Worm (Caenorhabditis elegans) whole organism, late embryonic: ENCODE data around the gene ptpn-22.

Source experiments
- C08G9.2 ChIP-seq: sonication (generic microtip); optimal IDR thresholded peaks from 2 replicates; lab custom pipeline; 2016; ENCODE audit warnings: mild to moderate bottlenecking, missing genetic modification characterization, moderate library complexity, missing compliant biosample characterization
- K02D7.2 ChIP-seq: sonication (generic microtip); optimal IDR thresholded peaks from 2 replicates; lab custom pipeline; 2017; ENCODE audit warnings: mild to moderate bottlenecking, missing genetic modification characterization, missing compliant biosample characterization
- K09A11.1 ChIP-seq: sonication (generic microtip); optimal IDR thresholded peaks from 2 replicates; lab custom pipeline; 2017; ENCODE audit warnings: antibody characterized with exemption, mild to moderate bottlenecking, missing genetic modification characterization, missing compliant biosample characterization; ENCODE audit not compliant: insufficient read depth
- T23F11.4 ChIP-seq: fragments of 200-800 bp; sonication (Bioruptor generic); optimal IDR thresholded peaks from 2 replicates; lab custom pipeline; 2018; ENCODE audit warnings: mild to moderate bottlenecking, missing genetic modification characterization, missing compliant biosample characterization
- Y22D7AL.16 ChIP-seq: sonication (generic microtip); optimal IDR thresholded peaks from 2 replicates; lab custom pipeline; 2016; ENCODE audit warnings: missing genetic modification characterization, missing compliant biosample characterization
- ama-1 ChIP-seq: fragments of 150-350 bp; optimal IDR thresholded peaks from 2 replicates; lab custom pipeline; 2014
- ceh-14 ChIP-seq: sonication (generic microtip); optimal IDR thresholded peaks from 2 replicates; lab custom pipeline; 2016; ENCODE audit warnings: missing genotype, missing genetic modification characterization, missing compliant biosample characterization
- ceh-18 ChIP-seq: sonication (generic microtip); optimal IDR thresholded peaks from 2 replicates; lab custom pipeline; 2016; ENCODE audit warnings: missing genetic modification characterization, missing compliant biosample characterization
- ceh-19 ChIP-seq: fragments of 200-800 bp; sonication (Bioruptor generic); optimal IDR thresholded peaks from 2 replicates; lab custom pipeline; 2018; ENCODE audit warnings: mild to moderate bottlenecking, missing genetic modification characterization, missing compliant biosample characterization
- ceh-2 ChIP-seq: sonication (generic microtip); optimal IDR thresholded peaks from 2 replicates; lab custom pipeline; 2016; ENCODE audit warnings: missing genotype, missing genetic modification characterization, missing compliant biosample characterization
- ceh-22 ChIP-seq: sonication (generic microtip); optimal IDR thresholded peaks from 2 replicates; lab custom pipeline; 2017; ENCODE audit warnings: missing biosample characterization, missing genetic modification characterization
- ceh-24 ChIP-seq: sonication (generic microtip); optimal IDR thresholded peaks from 2 replicates; lab custom pipeline; 2016; ENCODE audit warnings: mild to moderate bottlenecking, missing genetic modification characterization, missing compliant biosample characterization
- ceh-31 ChIP-seq: sonication (generic microtip); optimal IDR thresholded peaks from 2 replicates; lab custom pipeline; 2016; ENCODE audit warnings: missing genetic modification characterization, missing compliant biosample characterization
- ceh-45 ChIP-seq: fragments of 200-800 bp; sonication (Bioruptor generic); IDR thresholded peaks from 2 replicates; pipeline ENCODE4 v1.3.6; 2022; ENCODE audit warnings: missing genetic modification reagents, missing genetic modification characterization, missing compliant biosample characterization
- ceh-48 ChIP-seq: sonication (generic microtip); optimal IDR thresholded peaks from 2 replicates; lab custom pipeline; 2016; ENCODE audit warnings: missing genetic modification characterization, inconsistent platforms, missing compliant biosample characterization
- ceh-6 ChIP-seq: fragments of 200-800 bp; sonication (Bioruptor generic); optimal IDR thresholded peaks from 2 replicates; lab custom pipeline; 2018; ENCODE audit warnings: mild to moderate bottlenecking, missing genetic modification characterization, missing compliant biosample characterization
- ceh-9 ChIP-seq: sonication (generic microtip); optimal IDR thresholded peaks from 2 replicates; lab custom pipeline; 2016; ENCODE audit warnings: mild to moderate bottlenecking, missing genetic modification characterization, inconsistent platforms, missing compliant biosample characterization
- che-1 ChIP-seq: sonication (generic microtip); optimal IDR thresholded peaks from 2 replicates; lab custom pipeline; 2016; ENCODE audit warnings: mild to moderate bottlenecking, missing genetic modification characterization, missing compliant biosample characterization
- elt-2 ChIP-seq: sonication (generic microtip); optimal IDR thresholded peaks from 2 replicates; lab custom pipeline; 2016; ENCODE audit warnings: missing genetic modification reagents, missing genetic modification characterization, missing compliant biosample characterization
- ets-4 ChIP-seq: sonication (generic microtip); optimal IDR thresholded peaks from 2 replicates; lab custom pipeline; 2016; ENCODE audit warnings: missing genetic modification characterization, missing compliant biosample characterization
- fax-1 ChIP-seq: sonication (generic microtip); optimal IDR thresholded peaks from 2 replicates; lab custom pipeline; 2016; ENCODE audit warnings: missing genotype, missing genetic modification characterization, missing compliant biosample characterization
- fkh-10 ChIP-seq: fragments of 150-350 bp; optimal IDR thresholded peaks from 2 replicates; lab custom pipeline; 2014; ENCODE audit warnings: missing biosample characterization, missing genetic modification reagents, missing genetic modification characterization
- fkh-6 ChIP-seq: sonication (generic microtip); optimal IDR thresholded peaks from 2 replicates; lab custom pipeline; 2016; ENCODE audit warnings: missing genetic modification characterization, missing compliant biosample characterization
- gmeb-2 ChIP-seq: sonication (generic microtip); optimal IDR thresholded peaks from 2 replicates; lab custom pipeline; 2016; ENCODE audit warnings: missing genetic modification characterization, inconsistent platforms, missing compliant biosample characterization
- hlh-13 ChIP-seq: fragments of 200-800 bp; sonication (Bioruptor generic); optimal IDR thresholded peaks from 2 replicates; lab custom pipeline; 2018; ENCODE audit warnings: mild to moderate bottlenecking, missing genetic modification characterization, missing compliant biosample characterization
- hlh-30 ChIP-seq: sonication (generic microtip); optimal IDR thresholded peaks from 2 replicates; lab custom pipeline; 2017; ENCODE audit warnings: antibody characterized with exemption, missing genetic modification characterization, missing compliant biosample characterization; ENCODE audit not compliant: insufficient read depth
- lim-6 ChIP-seq: sonication (generic microtip); optimal IDR thresholded peaks from 2 replicates; lab custom pipeline; 2016; ENCODE audit warnings: missing genetic modification characterization, missing compliant biosample characterization
- nfya-1 ChIP-seq: sonication (generic microtip); optimal IDR thresholded peaks from 2 replicates; lab custom pipeline; 2017; ENCODE audit warnings: missing genetic modification characterization, mild to moderate bottlenecking, missing compliant biosample characterization, antibody characterized with exemption, moderate library complexity
- nhr-11 ChIP-seq: fragments of 150-350 bp; optimal IDR thresholded peaks from 2 replicates; lab custom pipeline; 2014; ENCODE audit warnings: missing biosample characterization, missing genetic modification characterization
- nhr-232 ChIP-seq: sonication (generic microtip); optimal IDR thresholded peaks from 2 replicates; lab custom pipeline; 2016; ENCODE audit warnings: missing genetic modification characterization, missing compliant biosample characterization
- npax-4 ChIP-seq: sonication (generic microtip); optimal IDR thresholded peaks from 2 replicates; lab custom pipeline; 2016; ENCODE audit warnings: missing genetic modification characterization, missing compliant biosample characterization
- pax-1 ChIP-seq: fragments of 150-350 bp; optimal IDR thresholded peaks from 2 replicates; lab custom pipeline; 2014; ENCODE audit warnings: missing biosample characterization, missing genetic modification characterization
- pha-2 ChIP-seq: sonication (generic microtip); optimal IDR thresholded peaks from 2 replicates; lab custom pipeline; 2017; ENCODE audit warnings: mild to moderate bottlenecking, missing genetic modification characterization, missing compliant biosample characterization
- pha-4 ChIP-seq: fragments of 150-350 bp; optimal IDR thresholded peaks from 2 replicates; lab custom pipeline; 2018; ENCODE audit warnings: missing biosample characterization, missing genetic modification reagents, missing genetic modification characterization
- pqm-1 ChIP-seq: sonication (generic microtip); optimal IDR thresholded peaks from 2 replicates; lab custom pipeline; 2016; ENCODE audit warnings: missing genetic modification characterization, missing compliant biosample characterization
- ref-2 ChIP-seq: sonication (generic microtip); optimal IDR thresholded peaks from 2 replicates; lab custom pipeline; 2016; ENCODE audit warnings: missing genetic modification characterization, missing compliant biosample characterization
- rnt-1 ChIP-seq: sonication (generic microtip); optimal IDR thresholded peaks from 2 replicates; lab custom pipeline; 2016; ENCODE audit warnings: missing genetic modification characterization, missing compliant biosample characterization
- syd-9 ChIP-seq: sonication (generic microtip); optimal IDR thresholded peaks from 2 replicates; lab custom pipeline; 2016; ENCODE audit warnings: mild to moderate bottlenecking, missing genetic modification characterization, moderate library complexity, missing compliant biosample characterization
- tbx-2 ChIP-seq: sonication (generic microtip); optimal IDR thresholded peaks from 2 replicates; lab custom pipeline; 2016; ENCODE audit warnings: missing genetic modification characterization, missing compliant biosample characterization
- unc-3 ChIP-seq, 2 experiments: fragments of 200-800 bp in 1 of 2; sonication (Bioruptor generic) in 1 of 2; sonication (generic microtip) in 1 of 2; conservative IDR thresholded peaks in 1 of 2; optimal IDR thresholded peaks in 1 of 2; 2 replicates each; pipeline versions ENCODE4 v1.3.6 to Lab custom; 2016 to 2022; ENCODE audit warnings: missing compliant biosample characterization in 2 of 2, missing genetic modification characterization in 2 of 2, missing genetic modification reagents in 1 of 2
- unc-55 ChIP-seq: sonication (generic microtip); optimal IDR thresholded peaks from 2 replicates; lab custom pipeline; 2017; ENCODE audit warnings: missing biosample characterization, missing genetic modification reagents, missing genetic modification characterization
- unc-86 ChIP-seq: sonication (generic microtip); optimal IDR thresholded peaks from 2 replicates; lab custom pipeline; 2016; ENCODE audit warnings: missing genetic modification characterization, missing compliant biosample characterization
- zip-5 ChIP-seq: sonication (generic microtip); optimal IDR thresholded peaks from 2 replicates; lab custom pipeline; 2016; ENCODE audit warnings: missing genetic modification characterization, missing compliant biosample characterization

The ptpn-22 gene

ce11 chrIV:1727538-1728072 lies 12.5 kb downstream of the ptpn-22 start:
- peak; percentile 76 for TF ChIP-seq ceh-48
- TF ChIP-seq C08G9.2 = no peak

ce11 chrIV:1725888-1726287 lies 14.2 kb downstream of the ptpn-22 start, which contains the start of gene K08D12.8:
K08D12.8 (plus strand) TSS chrIV:1726188.
- no peak for TF ChIP-seq nhr-11 (tag; lab: Kevin White, UChicago)
- TF ChIP-seq fkh-10 (GFP tag; lab: Kevin White, UChicago) = no peak
- no peak for TF ChIP-seq syd-9 (tag; lab: Kevin White, UChicago)
- no peak for TF ChIP-seq nfya-1 (tag; lab: Kevin White, UChicago)
- no peak for TF ChIP-seq ceh-14 (tag; lab: Kevin White, UChicago)
- no peak for TF ChIP-seq pax-1 (tag; lab: Kevin White, UChicago)
- no peak for TF ChIP-seq ama-1 (lab: Kevin White, UChicago)
- TF ChIP-seq Y22D7AL.16 (tag; lab: Kevin White, UChicago) = no peak
- TF ChIP-seq ceh-9 = no peak
- no peak for TF ChIP-seq zip-5 (tag; lab: Kevin White, UChicago)

DNA sequence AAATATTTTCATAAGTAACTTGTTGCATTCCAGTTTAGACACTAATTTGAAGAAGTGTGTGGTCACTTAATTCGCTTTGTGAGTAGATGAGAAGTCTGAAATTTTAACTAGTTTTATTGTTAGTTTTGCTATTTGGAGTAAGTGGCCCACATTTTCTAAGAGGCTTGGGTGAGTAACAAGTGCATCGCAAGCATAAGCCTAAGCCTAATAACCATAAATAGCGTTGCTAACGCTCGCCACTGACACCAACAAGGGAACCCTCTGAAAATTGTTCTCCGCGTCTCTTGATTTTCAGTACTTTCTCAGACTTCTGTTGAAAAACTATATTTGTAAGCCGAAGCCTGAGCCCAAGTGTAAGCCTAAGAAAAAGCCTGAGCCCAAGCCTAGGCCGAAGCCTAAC lies 15.8 kb downstream of the ptpn-22 start, which contains the start of gene epic-3:
epic-3 (minus strand) TSS at position 101 of the 400 bp plus-strand sequence.
- TF ChIP-seq ref-2 (no peak), syd-9 (tag; lab: Kevin White, UChicago) (no peak), ceh-31 (no peak), ceh-18 (tag; lab: Kevin White, UChicago) (no peak), fax-1 (tag; lab: Kevin White, UChicago) (no peak), pha-4 (no peak), ets-4 (tag; lab: Kevin White, UChicago) (no peak), unc-86 (tag; lab: Kevin White, UChicago) (no peak), hlh-30 (tag; lab: Kevin White, UChicago) (no peak), C08G9.2 (no peak), ceh-2 (tag; lab: Kevin White, UChicago) (no peak), unc-55 (no peak), hlh-13 (no peak)
- TF ChIP-seq, all 69 proteins: peak for 0

DNA sequence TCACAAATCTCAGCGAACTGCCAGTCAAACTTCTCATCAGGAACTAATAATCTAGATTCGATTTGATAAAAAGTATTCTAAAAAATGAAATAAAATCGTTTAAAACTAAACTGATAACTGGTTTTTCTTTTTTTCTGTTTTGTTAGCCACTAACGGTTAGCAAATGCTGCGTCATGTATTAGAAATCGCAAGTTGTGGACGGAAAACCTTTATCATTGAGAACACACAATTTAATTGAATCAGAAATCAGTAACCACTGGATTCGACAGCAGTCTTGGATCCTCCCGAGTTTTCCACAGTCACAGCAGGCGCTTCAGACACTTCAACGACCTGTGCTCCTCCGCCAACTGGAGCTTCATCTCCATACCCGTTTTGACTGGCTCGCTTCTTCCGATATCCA lies 17.1 kb downstream of the ptpn-22 start:
- TF ChIP-seq ceh-48 (no peak), hlh-30 (tag; lab: Kevin White, UChicago) (no peak), fkh-10 (GFP tag; lab: Kevin White, UChicago) (no peak), rnt-1 (tag; lab: Kevin White, UChicago) (no peak), syd-9 (tag; lab: Kevin White, UChicago) (no peak), unc-55 (no peak), elt-2 (tag; lab: Kevin White, UChicago) (no peak), nhr-11 (tag; lab: Kevin White, UChicago) (no peak), K02D7.2 (tag; lab: Kevin White, UChicago) (no peak), T23F11.4 (no peak), ceh-22 (no peak), K09A11.1 (tag; lab: Kevin White, UChicago) (no peak)

ce11 chrIV:1721610-1722009 lies 18.5 kb downstream of the ptpn-22 start:
- TF ChIP-seq fkh-6 = no peak
- no peak for TF ChIP-seq ceh-45
- no peak for TF ChIP-seq ceh-6
- no peak for TF ChIP-seq unc-3 (GFP tag; conservative IDR thresholded peaks at IDR 0.05; lab: Robert Waterston, UW)
- no peak for TF ChIP-seq unc-3 (tag; optimal IDR thresholded peaks at IDR 0.05; lab: Kevin White, UChicago)
- no peak for TF ChIP-seq npax-4 (tag; lab: Kevin White, UChicago)
- no peak for TF ChIP-seq nhr-232
- TF ChIP-seq hlh-30 (tag; lab: Kevin White, UChicago) = no peak
- no peak for TF ChIP-seq ceh-19 (GFP tag; lab: Kevin White, UChicago)
- TF ChIP-seq ref-2 = no peak
- no peak for TF ChIP-seq ceh-18 (tag; lab: Kevin White, UChicago)
- no peak for TF ChIP-seq tbx-2 (tag; lab: Kevin White, UChicago)
- TF ChIP-seq nfya-1 (tag; lab: Kevin White, UChicago) = no peak
- TF ChIP-seq lim-6 = no peak
- no peak for TF ChIP-seq che-1 (tag; lab: Kevin White, UChicago)
- TF ChIP-seq gmeb-2 (tag; lab: Kevin White, UChicago) = no peak
- TF ChIP-seq pha-2 (tag; lab: Kevin White, UChicago) = no peak
- no peak for TF ChIP-seq ceh-2 (tag; lab: Kevin White, UChicago)
- no peak for TF ChIP-seq ceh-24 (tag; lab: Kevin White, UChicago)
- TF ChIP-seq zip-5 (tag; lab: Kevin White, UChicago) = no peak
- no peak for TF ChIP-seq pqm-1 (tag; lab: Kevin White, UChicago)
